Fruit fly (Drosophila melanogaster) whole organism, embryonic: ENCODE data around the gene Hpd.

ENCODE experiments used
- Antp ChIP-seq: fragments of 200-800 bp; sonication (Bioruptor generic); optimal IDR thresholded peaks from 3 replicates; lab custom pipeline; 2016; ENCODE audit warnings: missing biosample characterization, missing genetic modification characterization
- CG11456 ChIP-seq: fragments of 200-800 bp; sonication (Bioruptor generic); IDR thresholded peaks from 3 replicates; pipeline ENCODE4 v1.3.6; 2022; ENCODE audit warnings: missing biosample characterization, missing genetic modification characterization
- CG12155 ChIP-seq: fragments of 200-800 bp; sonication (Bioruptor generic); optimal IDR thresholded peaks from 3 replicates; lab custom pipeline; 2016; ENCODE audit warnings: missing biosample characterization, missing genetic modification characterization
- CG12744 ChIP-seq: fragments of 200-800 bp; sonication (Bioruptor generic); optimal IDR thresholded peaks from 2 replicates; lab custom pipeline; 2016; ENCODE audit warnings: missing biosample characterization, missing genetic modification characterization
- CG12769 ChIP-seq: fragments of 200-800 bp; sonication (Bioruptor generic); optimal IDR thresholded peaks from 2 replicates; lab custom pipeline; 2019; ENCODE audit warnings: missing biosample characterization, mild to moderate bottlenecking, missing genetic modification characterization, moderate library complexity
- CG14050 ChIP-seq: fragments of 200-800 bp; sonication (Bioruptor generic); IDR thresholded peaks from 3 replicates; pipeline ENCODE4 v1.3.6; 2022; ENCODE audit warnings: missing biosample characterization, missing genetic modification characterization
- CG14860 ChIP-seq: fragments of 200-800 bp; sonication (Bioruptor generic); IDR thresholded peaks from 3 replicates; pipeline ENCODE4 v1.3.6; 2022; ENCODE audit warnings: missing biosample characterization, missing genetic modification characterization; ENCODE audit not compliant: partially characterized antibody
- CG16863 ChIP-seq: fragments of 200-800 bp; sonication (Bioruptor generic); optimal IDR thresholded peaks from 3 replicates; lab custom pipeline; 2016; ENCODE audit warnings: missing biosample characterization, missing genetic modification characterization
- CG17568 ChIP-seq: fragments of 200-800 bp; sonication (Bioruptor generic); optimal IDR thresholded peaks from 2 replicates; lab custom pipeline; 2018; ENCODE audit warnings: missing biosample characterization, mild to moderate bottlenecking, missing genetic modification characterization, moderate library complexity
- CG18011 ChIP-seq: fragments of 200-800 bp; sonication (Bioruptor generic); optimal IDR thresholded peaks from 2 replicates; lab custom pipeline; 2017; ENCODE audit warnings: missing biosample characterization, missing genetic modification characterization, mild to moderate bottlenecking, moderate library complexity, missing genotype
- CG2116 ChIP-seq: fragments of 200-800 bp; sonication (Bioruptor generic); optimal IDR thresholded peaks from 3 replicates; lab custom pipeline; 2018; ENCODE audit warnings: missing biosample characterization, mild to moderate bottlenecking, missing genetic modification characterization
- CG2202 ChIP-seq: fragments of 200-800 bp; sonication (Bioruptor generic); optimal IDR thresholded peaks from 2 replicates; lab custom pipeline; 2018; ENCODE audit warnings: missing biosample characterization, mild to moderate bottlenecking, missing genetic modification characterization
- CG3847 ChIP-seq: fragments of 200-800 bp; sonication (Bioruptor generic); IDR thresholded peaks from 2 replicates; pipeline ENCODE4 v1.3.6; 2022; ENCODE audit warnings: missing biosample characterization, missing genetic modification characterization
- CG42726 ChIP-seq: fragments of 200-800 bp; sonication (Bioruptor generic); IDR thresholded peaks from 2 replicates; pipeline ENCODE4 v1.3.6; 2022; ENCODE audit warnings: missing biosample characterization, missing genetic modification characterization; ENCODE audit not compliant: partially characterized antibody
- CG4707 ChIP-seq: fragments of 200-800 bp; sonication (Bioruptor generic); optimal IDR thresholded peaks from 2 replicates; lab custom pipeline; 2018; ENCODE audit warnings: missing biosample characterization, mild to moderate bottlenecking, missing genetic modification characterization, moderate library complexity
- CG6854 ChIP-seq: fragments of 200-800 bp; sonication (Bioruptor generic); optimal IDR thresholded peaks from 3 replicates; lab custom pipeline; 2017; ENCODE audit warnings: missing biosample characterization, mild to moderate bottlenecking, missing genetic modification characterization
- CG7372 ChIP-seq: fragments of 200-800 bp; sonication (Bioruptor generic); IDR thresholded peaks from 2 replicates; pipeline ENCODE4 v1.3.6; 2022; ENCODE audit warnings: missing biosample characterization, missing genetic modification characterization
- CG7963 ChIP-seq: fragments of 200-800 bp; sonication (Bioruptor generic); IDR thresholded peaks from 3 replicates; pipeline ENCODE4 v1.3.6; 2022; ENCODE audit warnings: missing biosample characterization, missing genetic modification characterization; ENCODE audit not compliant: partially characterized antibody
- CG8478 ChIP-seq: fragments of >200 bp; optimal IDR thresholded peaks from 2 replicates; lab custom pipeline; 2018
- CG8944 ChIP-seq: fragments of 200-800 bp; sonication (Bioruptor generic); optimal IDR thresholded peaks from 3 replicates; lab custom pipeline; 2016; ENCODE audit warnings: missing biosample characterization, missing genetic modification characterization
- Dad ChIP-seq: fragments of 200-800 bp; sonication (Bioruptor generic); optimal IDR thresholded peaks from 3 replicates; lab custom pipeline; 2016; ENCODE audit warnings: missing biosample characterization, missing genetic modification characterization
- H15 ChIP-seq: fragments of 200-800 bp; sonication (Bioruptor generic); IDR thresholded peaks from 3 replicates; pipeline ENCODE4 v1.3.6; 2022; ENCODE audit warnings: missing biosample characterization, missing genetic modification characterization
- HHEX ChIP-seq: fragments of 200-800 bp; sonication (Bioruptor generic); optimal IDR thresholded peaks from 3 replicates; lab custom pipeline; 2017; ENCODE audit warnings: missing biosample characterization, mild to moderate bottlenecking, missing genetic modification characterization, missing genetic modification reagents
- HLH54F ChIP-seq: fragments of 200-800 bp; sonication (Bioruptor generic); optimal IDR thresholded peaks from 3 replicates; lab custom pipeline; 2016; ENCODE audit warnings: missing biosample characterization, missing genetic modification characterization
- Hmr ChIP-seq: fragments of 200-800 bp; sonication (Bioruptor generic); optimal IDR thresholded peaks from 3 replicates; lab custom pipeline; 2017; ENCODE audit warnings: mild to moderate bottlenecking, missing biosample characterization, missing genetic modification reagents, missing genetic modification characterization
- Kr ChIP-seq: fragments of 200-800 bp; sonication (Bioruptor generic); optimal IDR thresholded peaks from 2 replicates; lab custom pipeline; 2017; ENCODE audit warnings: missing biosample characterization, mild to moderate bottlenecking, missing genetic modification characterization
- MBD-R2 ChIP-seq: fragments of 200-800 bp; sonication (Bioruptor generic); IDR thresholded peaks from 2 replicates; pipeline ENCODE4 v1.3.6; 2022; ENCODE audit warnings: missing biosample characterization, missing genetic modification characterization
- MESR4 ChIP-seq: fragments of 200-800 bp; sonication (Bioruptor generic); optimal IDR thresholded peaks from 2 replicates; lab custom pipeline; 2018; ENCODE audit warnings: missing biosample characterization, mild to moderate bottlenecking, missing genetic modification characterization, moderate library complexity
- Scr ChIP-seq: fragments of 200-800 bp; sonication (Bioruptor generic); IDR thresholded peaks from 2 replicates; pipeline ENCODE4 v1.3.6; 2022; ENCODE audit warnings: missing biosample characterization, missing genetic modification characterization; ENCODE audit not compliant: partially characterized antibody
- Trl ChIP-seq, 3 experiments: fragments of >200 bp in 2 of 3; fragments of 200-800 bp in 1 of 3; sonication (Bioruptor generic) in 1 of 3; optimal IDR thresholded peaks; 2 replicates in 1 of 3; 3 replicates in 2 of 3; lab custom pipeline; 2016 to 2017; ENCODE audit warnings: missing biosample characterization in 1 of 3, missing genetic modification characterization in 1 of 3
- ato ChIP-seq: fragments of 200-800 bp; sonication (Bioruptor generic); IDR thresholded peaks from 2 replicates; pipeline ENCODE4 v1.3.6; 2022; ENCODE audit warnings: missing biosample characterization, missing genetic modification characterization; ENCODE audit not compliant: partially characterized antibody
- br ChIP-seq: fragments of >200 bp; optimal IDR thresholded peaks from 2 replicates; lab custom pipeline; 2017
- caup ChIP-seq: fragments of 200-800 bp; sonication (Bioruptor generic); optimal IDR thresholded peaks from 3 replicates; lab custom pipeline; 2017; ENCODE audit warnings: missing biosample characterization, mild to moderate bottlenecking, missing genetic modification characterization, moderate library complexity; ENCODE audit not compliant: severe bottlenecking
- cwo ChIP-seq: fragments of 200-800 bp; sonication (Bioruptor generic); optimal IDR thresholded peaks from 3 replicates; lab custom pipeline; 2017; ENCODE audit warnings: missing biosample characterization, missing genetic modification characterization, mild to moderate bottlenecking, moderate library complexity, missing genetic modification reagents
- fu2 ChIP-seq: fragments of 200-800 bp; sonication (Bioruptor generic); optimal IDR thresholded peaks from 2 replicates; lab custom pipeline; 2016; ENCODE audit warnings: missing biosample characterization, missing genetic modification characterization
- ham ChIP-seq: fragments of 200-800 bp; sonication (Bioruptor generic); IDR thresholded peaks from 2 replicates; pipeline ENCODE4 v1.3.6; 2022; ENCODE audit warnings: missing biosample characterization, missing genetic modification characterization
- insv ChIP-seq, 2 experiments: fragments of 200-800 bp; sonication (Bioruptor generic); optimal IDR thresholded peaks; 3 replicates each; lab custom pipeline; 2016 to 2018; ENCODE audit warnings: missing biosample characterization in 2 of 2, missing genetic modification characterization in 2 of 2
- lbe ChIP-seq: fragments of 200-800 bp; sonication (Bioruptor generic); optimal IDR thresholded peaks from 2 replicates; lab custom pipeline; 2016; ENCODE audit warnings: missing biosample characterization, mild to moderate bottlenecking, missing genetic modification characterization
- maf-S ChIP-seq: fragments of 200-800 bp; sonication (Bioruptor generic); optimal IDR thresholded peaks from 2 replicates; lab custom pipeline; 2016; ENCODE audit warnings: missing biosample characterization, missing genetic modification characterization
- mirr ChIP-seq: fragments of 200-800 bp; sonication (Bioruptor generic); optimal IDR thresholded peaks from 3 replicates; lab custom pipeline; 2018; ENCODE audit warnings: missing biosample characterization, mild to moderate bottlenecking, missing genetic modification characterization
- nerfin-1 ChIP-seq: fragments of 200-800 bp; sonication (Bioruptor generic); optimal IDR thresholded peaks from 3 replicates; lab custom pipeline; 2019; ENCODE audit warnings: missing biosample characterization, mild to moderate bottlenecking, missing genetic modification characterization, moderate library complexity
- psq ChIP-seq: fragments of 200-800 bp; sonication (Bioruptor generic); optimal IDR thresholded peaks from 2 replicates; lab custom pipeline; 2017; ENCODE audit warnings: missing biosample characterization, missing genetic modification characterization
- pum ChIP-seq: fragments of 200-800 bp; sonication (Bioruptor generic); optimal IDR thresholded peaks from 2 replicates; lab custom pipeline; 2016; ENCODE audit warnings: missing biosample characterization, missing genetic modification characterization
- schlank ChIP-seq: fragments of 200-800 bp; sonication (Bioruptor generic); optimal IDR thresholded peaks from 2 replicates; lab custom pipeline; 2018; ENCODE audit warnings: missing biosample characterization, mild to moderate bottlenecking, missing genetic modification characterization
- sd ChIP-seq: fragments of 200-800 bp; sonication (Bioruptor generic); optimal IDR thresholded peaks from 3 replicates; lab custom pipeline; 2018; ENCODE audit warnings: missing biosample characterization, mild to moderate bottlenecking, missing genetic modification characterization, moderate library complexity
- sens-2 ChIP-seq: fragments of 200-800 bp; sonication (Bioruptor generic); IDR thresholded peaks from 2 replicates; pipeline ENCODE4 v1.3.6; 2022; ENCODE audit warnings: missing biosample characterization, missing genetic modification characterization
- seq ChIP-seq: fragments of 200-800 bp; sonication (Bioruptor generic); IDR thresholded peaks from 2 replicates; pipeline ENCODE4 v1.3.6; 2022; ENCODE audit warnings: missing biosample characterization, missing genetic modification characterization
- sug ChIP-seq: fragments of 200-800 bp; optimal IDR thresholded peaks from 2 replicates; lab custom pipeline; 2019; ENCODE audit warnings: missing biosample characterization, mild to moderate bottlenecking, missing genetic modification characterization, moderate library complexity
- tup ChIP-seq: fragments of 200-800 bp; sonication (Bioruptor generic); optimal IDR thresholded peaks from 2 replicates; lab custom pipeline; 2016; ENCODE audit warnings: missing biosample characterization, mild to moderate bottlenecking, missing genetic modification characterization, moderate library complexity
- unpg ChIP-seq: fragments of 200-800 bp; sonication (Bioruptor generic); optimal IDR thresholded peaks from 3 replicates; lab custom pipeline; 2018; ENCODE audit warnings: missing biosample characterization, mild to moderate bottlenecking, missing genetic modification characterization, moderate library complexity
- zen2 ChIP-seq: fragments of 200-800 bp; sonication (Bioruptor generic); IDR thresholded peaks from 3 replicates; pipeline ENCODE4 v1.3.6; 2022; ENCODE audit warnings: missing biosample characterization, missing genetic modification characterization; ENCODE audit not compliant: partially characterized antibody

Gene Hpd

DNA sequence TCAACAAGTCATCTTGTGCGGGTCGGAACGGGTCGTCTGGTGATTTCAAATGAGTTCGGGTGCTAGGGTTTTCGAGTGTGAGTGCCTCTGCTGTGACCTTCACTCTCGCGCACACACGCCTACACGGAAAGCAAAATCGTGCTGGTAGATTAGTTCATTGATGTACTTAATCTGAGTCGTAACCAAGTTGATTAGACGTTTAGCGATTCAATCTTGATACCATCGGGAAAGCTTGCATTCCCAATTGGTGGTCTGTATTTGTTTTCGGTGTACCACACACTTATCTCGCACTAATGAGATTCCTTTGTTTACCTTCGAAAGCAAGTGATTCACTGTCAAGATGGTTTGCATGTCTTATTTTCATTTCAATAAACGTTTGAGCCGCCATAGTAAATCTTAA, 50.7 kb downstream of the Hpd start (continued):
- TF ChIP-seq zen2 (GFP tag; lab: Robert Waterston, UW) (no peak), fu2 (GFP tag; lab: Kevin White, UChicago) (no peak), CG3847 (GFP tag; lab: Robert Waterston, UW) (no peak), CG16863 (GFP tag; lab: Kevin White, UChicago) (no peak), CG14860 (GFP tag; lab: Robert Waterston, UW) (no peak), Antp (GFP tag; lab: Kevin White, UChicago) (peak; percentile 59), MBD-R2 (GFP tag; lab: Robert Waterston, UW) (no peak), CG8944 (GFP tag; lab: Kevin White, UChicago) (no peak), pum (GFP tag; lab: Kevin White, UChicago) (peak; percentile 16), CG12155 (GFP tag; lab: Kevin White, UChicago) (peak; percentile 1), sug (tag; lab: Kevin White, UChicago) (peak; percentile 79), lbe (GFP tag; lab: Kevin White, UChicago) (no peak), CG12769 (tag; lab: Kevin White, UChicago) (peak; percentile 87), maf-S (GFP tag; lab: Kevin White, UChicago) (no peak), Kr (GFP tag; lab: Kevin White, UChicago) (no peak), ham (no peak), HLH54F (GFP tag; lab: Kevin White, UChicago) (peak; percentile 43), CG7963 (GFP tag; lab: Robert Waterston, UW) (no peak), schlank (tag; lab: Kevin White, UChicago) (no peak), CG42726 (no peak), Dad (GFP tag; lab: Kevin White, UChicago) (no peak), H15 (GFP tag; lab: Robert Waterston, UW) (no peak), br (lab: Kevin White, UChicago) (no peak), nerfin-1 (tag; lab: Kevin White, UChicago) (no peak), mirr (GFP tag; lab: Kevin White, UChicago) (no peak), insv (GFP tag; optimal IDR thresholded peaks at IDR 0.05; lab: Kevin White, UChicago) (no peak), Trl (optimal IDR thresholded peaks at IDR 0.05; lab: Kevin White, UChicago) (no peak), Trl (GFP tag; optimal IDR thresholded peaks at IDR 0.05; lab: Kevin White, UChicago) (peak; percentile 31), CG2116 (GFP tag; lab: Kevin White, UChicago) (no peak), tup (GFP tag; lab: Kevin White, UChicago) (no peak), CG7372 (no peak), sens-2 (GFP tag; lab: Robert Waterston, UW) (no peak), CG4707 (GFP tag; lab: Kevin White, UChicago) (no peak), CG17568 (GFP tag; lab: Kevin White, UChicago) (no peak), psq (no peak), MESR4 (GFP tag; lab: Kevin White, UChicago) (no peak), CG2202 (tag; lab: Kevin White, UChicago) (no peak), CG11456 (GFP tag; lab: Robert Waterston, UW) (peak; percentile 60; the same call in 1 of the 3 replicates), sd (tag; lab: Kevin White, UChicago) (peak; percentile 72), seq (GFP tag; lab: Robert Waterston, UW) (peak; percentile 30; the same call in 1 of the 2 replicates), unpg (GFP tag; lab: Kevin White, UChicago) (peak; percentile 48), Hmr (GFP tag; lab: Kevin White, UChicago) (peak; percentile 59), CG12744 (peak; percentile 37), HHEX (GFP tag; lab: Kevin White, UChicago) (peak; percentile 35), cwo (GFP tag; lab: Kevin White, UChicago) (peak; percentile 89), ato (GFP tag; lab: Robert Waterston, UW) (no peak), CG14050 (no peak), CG8478 (no peak), CG18011 (GFP tag; lab: Kevin White, UChicago) (no peak), caup (GFP tag; lab: Kevin White, UChicago) (peak; percentile 50), Scr (GFP tag; lab: Robert Waterston, UW) (no peak), CG6854 (GFP tag; lab: Kevin White, UChicago) (no peak)
